Worm (Caenorhabditis elegans): Measurements from ENCODE around the gene dpy-11.

DNA sequence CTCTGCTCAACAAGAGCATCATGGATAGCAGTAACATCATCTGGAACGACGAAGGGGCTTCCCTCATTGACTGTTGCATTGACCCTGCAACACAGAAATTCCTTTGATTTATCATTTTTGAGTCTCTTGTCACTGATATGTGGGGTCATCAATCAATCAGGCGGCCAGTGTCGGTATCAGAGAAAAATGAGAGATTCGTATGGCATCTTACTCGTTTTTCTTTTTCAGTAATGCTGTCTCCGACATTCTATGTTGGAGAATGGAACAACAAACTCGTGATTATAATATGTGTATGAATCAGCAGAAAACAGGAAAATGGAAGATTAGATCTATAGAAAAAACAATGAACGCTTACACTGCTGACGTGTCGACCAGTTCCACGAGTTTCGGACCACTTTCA is 11.9 kb downstream of the dpy-11 start:
- TF ChIP-seq ref-1 (GFP tag; conservative IDR thresholded peaks at IDR 0.05) (no peak), tab-1 (GFP tag; IDR thresholded peaks at IDR 0.05) (no peak), ztf-23 (GFP tag; IDR thresholded peaks at IDR 0.05) (no peak), flt-1 (GFP tag; IDR thresholded peaks at IDR 0.05) (no peak), cog-1 (tag; optimal IDR thresholded peaks at IDR 0.05) (no peak), T22C8.4 (GFP tag; IDR thresholded peaks at IDR 0.05) (no peak)
